Worm (Caenorhabditis elegans) whole organism, L1 larva: ENCODE results near the gene acr-2.

Experiments
- C16A3.4 ChIP-seq: fragments of 150-350 bp; optimal IDR thresholded peaks from 2 replicates; lab custom pipeline; 2014; ENCODE audit warnings: missing biosample characterization, missing genetic modification characterization
- alr-1 ChIP-seq: fragments of 200-800 bp; sonication (Bioruptor generic); optimal IDR thresholded peaks from 2 replicates; lab custom pipeline; 2018; ENCODE audit warnings: borderline replicate concordance, mild to moderate bottlenecking, missing genetic modification characterization, missing compliant biosample characterization
- blmp-1 ChIP-seq: fragments of 150-350 bp; optimal IDR thresholded peaks from 2 replicates; lab custom pipeline; 2014; ENCODE audit warnings: missing biosample characterization, missing genetic modification characterization
- ceh-63 ChIP-seq: fragments of 200-800 bp; sonication (Bioruptor generic); optimal IDR thresholded peaks from 2 replicates; lab custom pipeline; 2018; ENCODE audit warnings: mild to moderate bottlenecking, missing genetic modification characterization, missing compliant biosample characterization
- dpl-1 ChIP-seq, 3 experiments: fragments of 150-350 bp in 2 of 3; sonication (generic microtip) in 1 of 3; optimal IDR thresholded peaks; 2 replicates each; lab custom pipeline; 2014 to 2017; ENCODE audit warnings: missing biosample characterization in 3 of 3, missing genetic modification characterization in 3 of 3, missing genetic modification reagents in 3 of 3
- efl-1 ChIP-seq, 4 experiments: fragments of 150-350 bp; optimal IDR thresholded peaks in 3 of 4; peaks in 1 of 4; 1 replicate in 1 of 4; 2 replicates in 3 of 4; lab custom pipeline; 2014; ENCODE audit warnings: missing biosample characterization in 2 of 4, missing genetic modification characterization in 2 of 4, missing genetic modification reagents in 2 of 4
- egl-13 ChIP-seq: sonication (generic microtip); optimal IDR thresholded peaks from 2 replicates; lab custom pipeline; 2016; ENCODE audit warnings: missing genotype, missing genetic modification reagents, missing genetic modification characterization, missing compliant biosample characterization
- egl-27 ChIP-seq, 2 experiments: fragments of 150-350 bp in 1 of 2; sonication (generic microtip); optimal IDR thresholded peaks; 3 replicates each; lab custom pipeline; 2017 to 2018; ENCODE audit warnings: missing biosample characterization in 2 of 2, missing genetic modification characterization in 2 of 2, missing genetic modification reagents in 2 of 2
- elt-3 ChIP-seq, 6 experiments: fragments of 150-350 bp in 1 of 6; sonication (generic microtip); optimal IDR thresholded peaks; 2 replicates each; lab custom pipeline; 2017 to 2018; ENCODE audit warnings: missing biosample characterization in 6 of 6, missing genetic modification characterization in 6 of 6, inconsistent platforms in 1 of 6
- fkh-8 ChIP-seq: sonication (generic microtip); optimal IDR thresholded peaks from 2 replicates; lab custom pipeline; 2016; ENCODE audit warnings: mild to moderate bottlenecking, missing genetic modification characterization, missing compliant biosample characterization
- grh-1 ChIP-seq: fragments of 200-800 bp; sonication (Bioruptor generic); IDR thresholded peaks from 2 replicates; pipeline ENCODE4 v1.3.6; 2022; ENCODE audit warnings: missing genetic modification reagents, missing genetic modification characterization, missing compliant biosample characterization
- hlh-4 ChIP-seq: sonication (generic microtip); optimal IDR thresholded peaks from 2 replicates; lab custom pipeline; 2016; ENCODE audit warnings: mild to moderate bottlenecking, missing genetic modification characterization, missing compliant biosample characterization
- irx-1 ChIP-seq: sonication (generic microtip); optimal IDR thresholded peaks from 2 replicates; lab custom pipeline; 2016; ENCODE audit warnings: missing genetic modification characterization, missing compliant biosample characterization
- lin-13 ChIP-seq: fragments of 150-350 bp; optimal IDR thresholded peaks from 2 replicates; lab custom pipeline; 2014; ENCODE audit warnings: missing biosample characterization, missing genetic modification reagents, missing genetic modification characterization
- lin-14 ChIP-seq: fragments of 200-800 bp; sonication (Bioruptor generic); optimal IDR thresholded peaks from 2 replicates; lab custom pipeline; 2018; ENCODE audit warnings: mild to moderate bottlenecking, missing genetic modification characterization, moderate library complexity, missing compliant biosample characterization
- lin-35 ChIP-seq, 2 experiments: fragments of 150-350 bp; optimal IDR thresholded peaks; 2 replicates each; lab custom pipeline; 2014; ENCODE audit warnings: missing biosample characterization in 2 of 2, missing genetic modification characterization in 2 of 2, missing genetic modification reagents in 2 of 2
- lin-39 ChIP-seq: fragments of 150-350 bp; optimal IDR thresholded peaks from 2 replicates; lab custom pipeline; 2014; ENCODE audit warnings: missing biosample characterization, missing genetic modification reagents, missing genetic modification characterization
- lir-3 ChIP-seq: sonication (generic microtip); optimal IDR thresholded peaks from 2 replicates; lab custom pipeline; 2016; ENCODE audit warnings: mild to moderate bottlenecking, missing genetic modification characterization, moderate library complexity, missing compliant biosample characterization; ENCODE audit not compliant: poor library complexity
- lsy-2 ChIP-seq, 2 experiments: fragments of 150-350 bp; optimal IDR thresholded peaks; 2 replicates each; lab custom pipeline; 2014; ENCODE audit warnings: missing biosample characterization in 2 of 2, missing genetic modification characterization in 2 of 2
- mab-9 ChIP-seq: fragments of 200-800 bp; sonication (Bioruptor generic); IDR thresholded peaks from 2 replicates; pipeline ENCODE4 v1.3.6; 2022; ENCODE audit warnings: missing genetic modification reagents, missing genetic modification characterization, missing compliant biosample characterization
- mef-2 ChIP-seq: fragments of 150-350 bp; optimal IDR thresholded peaks from 2 replicates; lab custom pipeline; 2014; ENCODE audit warnings: missing biosample characterization, missing genetic modification characterization
- mep-1 ChIP-seq: fragments of 150-350 bp; optimal IDR thresholded peaks from 2 replicates; lab custom pipeline; 2014; ENCODE audit warnings: missing biosample characterization, missing genetic modification characterization
- nhr-11 ChIP-seq: fragments of 150-350 bp; optimal IDR thresholded peaks from 2 replicates; lab custom pipeline; 2014; ENCODE audit warnings: missing biosample characterization, missing genetic modification characterization
- nhr-12 ChIP-seq: sonication (generic microtip); optimal IDR thresholded peaks from 2 replicates; lab custom pipeline; 2017; ENCODE audit warnings: missing biosample characterization, missing genetic modification characterization
- nhr-19 ChIP-seq: fragments of 200-800 bp; sonication (Bioruptor generic); conservative IDR thresholded peaks from 2 replicates; pipeline ENCODE4 v1.3.6; 2022; ENCODE audit warnings: missing genetic modification characterization, missing compliant biosample characterization
- nhr-20 ChIP-seq: sonication (generic microtip); optimal IDR thresholded peaks from 2 replicates; lab custom pipeline; 2016; ENCODE audit warnings: mild to moderate bottlenecking, missing genetic modification characterization, missing compliant biosample characterization
- nhr-47 ChIP-seq: sonication (generic microtip); optimal IDR thresholded peaks from 2 replicates; lab custom pipeline; 2016; ENCODE audit warnings: mild to moderate bottlenecking, missing genetic modification characterization, moderate library complexity, missing compliant biosample characterization
- nhr-71 ChIP-seq: sonication (generic microtip); optimal IDR thresholded peaks from 2 replicates; lab custom pipeline; 2016; ENCODE audit warnings: mild to moderate bottlenecking, missing genetic modification characterization, moderate library complexity, missing compliant biosample characterization
- nhr-84 ChIP-seq: sonication (generic microtip); optimal IDR thresholded peaks from 2 replicates; lab custom pipeline; 2017; ENCODE audit warnings: missing biosample characterization, missing genetic modification characterization
- nhr-85 ChIP-seq: sonication (generic microtip); peaks from one replicate; lab custom pipeline; 2016; ENCODE audit warnings: missing genetic modification characterization, inconsistent platforms, missing compliant biosample characterization
- nhr-90 ChIP-seq: sonication (generic microtip); optimal IDR thresholded peaks from 2 replicates; lab custom pipeline; 2016; ENCODE audit warnings: mild to moderate bottlenecking, missing genetic modification characterization, missing compliant biosample characterization; ENCODE audit not compliant: poor library complexity
- rnt-1 ChIP-seq: sonication (generic microtip); optimal IDR thresholded peaks from 2 replicates; lab custom pipeline; 2016; ENCODE audit warnings: mild to moderate bottlenecking, missing genetic modification characterization, moderate library complexity, missing compliant biosample characterization
- skn-1 ChIP-seq: fragments of 150-350 bp; optimal IDR thresholded peaks from 2 replicates; lab custom pipeline; 2014; ENCODE audit warnings: missing biosample characterization, missing genetic modification characterization
- snu-23 ChIP-seq: sonication (generic microtip); optimal IDR thresholded peaks from 2 replicates; lab custom pipeline; 2016; ENCODE audit warnings: missing genetic modification characterization, missing compliant biosample characterization
- tbx-2 ChIP-seq: sonication (generic microtip); optimal IDR thresholded peaks from 2 replicates; lab custom pipeline; 2016; ENCODE audit warnings: missing genetic modification characterization, missing compliant biosample characterization
- unc-130 ChIP-seq: fragments of 150-350 bp; optimal IDR thresholded peaks from 2 replicates; lab custom pipeline; 2017; ENCODE audit warnings: missing biosample characterization, missing genetic modification characterization, inconsistent platforms
- vab-15 ChIP-seq: sonication (generic microtip); optimal IDR thresholded peaks from 2 replicates; lab custom pipeline; 2017; ENCODE audit warnings: missing genotype, mild to moderate bottlenecking, missing genetic modification characterization, missing compliant biosample characterization
- xbp-1 ChIP-seq: sonication (generic microtip); optimal IDR thresholded peaks from 2 replicates; lab custom pipeline; 2016; ENCODE audit warnings: missing genetic modification characterization, missing compliant biosample characterization
- ztf-4 ChIP-seq: fragments of 150-350 bp; optimal IDR thresholded peaks from 2 replicates; lab custom pipeline; 2014; ENCODE audit warnings: missing biosample characterization, missing genetic modification characterization

The acr-2 gene

DNA sequence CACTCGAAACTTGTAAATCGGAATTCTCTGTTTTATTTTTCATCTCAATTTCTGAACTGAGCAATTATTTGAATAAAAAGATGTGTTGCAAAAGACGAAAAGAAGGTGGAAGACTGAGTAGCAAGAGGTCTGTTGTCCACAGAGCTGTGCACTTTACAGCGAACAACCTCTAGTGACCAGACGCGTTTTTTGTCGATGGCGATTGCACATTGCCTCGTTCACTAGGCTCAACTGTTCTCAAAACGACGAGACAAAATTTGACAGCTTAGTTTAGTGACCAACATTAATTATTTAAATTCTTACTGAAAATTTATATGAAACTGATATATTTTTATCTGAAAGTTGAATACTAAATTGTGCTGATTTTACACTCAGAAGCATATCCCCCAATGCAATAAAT lies 30.9 kb downstream of the acr-2 start, which contains the start of gene R03E9.2:
Gene R03E9.2, minus strand, starts transcription at position 101 of the 400 bp plus-strand sequence.
- no peak for TF ChIP-seq efl-1 (optimal IDR thresholded peaks at IDR 0.05; lab: Kevin White, UChicago)
- no peak for TF ChIP-seq efl-1 (GFP tag; optimal IDR thresholded peaks at IDR 0.05 in 1 of 2; lab: Kevin White, UChicago)

DNA sequence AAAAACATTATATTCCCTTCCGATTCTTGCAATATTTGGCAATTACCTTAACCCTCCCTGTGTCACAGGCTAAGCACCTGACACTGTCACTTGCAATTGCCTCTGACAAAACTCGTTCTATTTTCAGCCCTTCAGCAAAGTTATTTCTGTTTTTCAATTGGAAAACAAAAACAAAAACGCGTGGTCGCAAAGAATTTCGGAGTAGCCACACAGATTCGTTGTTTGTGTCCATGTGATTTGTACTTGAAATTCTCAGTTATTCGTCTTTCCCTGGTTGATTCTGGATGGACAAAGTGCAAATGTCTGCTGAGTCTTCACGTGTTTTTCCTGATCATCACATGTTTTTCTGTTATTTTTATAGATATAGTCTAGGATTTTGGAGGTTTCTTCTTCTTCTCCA lies 33.1 kb downstream of the acr-2 start:
- no peak for TF ChIP-seq alr-1 (tag; lab: Kevin White, UChicago)
- TF ChIP-seq xbp-1 (tag; lab: Kevin White, UChicago): peak; percentile 39
- TF ChIP-seq efl-1 (optimal IDR thresholded peaks at IDR 0.05; lab: Kevin White, UChicago): no peak
- TF ChIP-seq efl-1 (GFP tag; optimal IDR thresholded peaks at IDR 0.05 in 1 of 2; lab: Kevin White, UChicago): no peak
- TF ChIP-seq ztf-4 (tag; lab: Kevin White, UChicago): peak; percentile 41
- TF ChIP-seq C16A3.4 (tag; lab: Kevin White, UChicago): peak; percentile 39
- peak; percentile 79 for TF ChIP-seq nhr-19 (GFP tag; lab: Robert Waterston, UW)
- peak; percentile 36 for TF ChIP-seq lir-3 (tag; lab: Kevin White, UChicago)
- TF ChIP-seq nhr-12: no peak
- TF ChIP-seq blmp-1 (tag; lab: Kevin White, UChicago): peak; percentile 16
- peak; percentile 65 for TF ChIP-seq nhr-84 (tag; lab: Kevin White, UChicago)
- peak; percentile 78 for TF ChIP-seq nhr-85 (tag; lab: Kevin White, UChicago)
- TF ChIP-seq lsy-2 (tag; optimal IDR thresholded peaks at IDR 0.05; lab: Kevin White, UChicago): peak; percentile 36 to 77
- peak; percentile 39; the same call in 1 of the 2 replicates for TF ChIP-seq grh-1 (GFP tag; lab: Robert Waterston, UW)
- no peak for TF ChIP-seq lin-39 (tag; lab: Kevin White, UChicago)
- TF ChIP-seq dpl-1 (GFP tag; optimal IDR thresholded peaks at IDR 0.05; lab: Kevin White, UChicago): peak in 1 of 3 experiments; percentile 29
- TF ChIP-seq mep-1 (tag; lab: Kevin White, UChicago): peak; percentile 61
- TF ChIP-seq nhr-90: peak; percentile 8
- TF ChIP-seq irx-1: peak; percentile 0
- peak; percentile 77 for TF ChIP-seq nhr-20 (tag; lab: Kevin White, UChicago)
- TF ChIP-seq tbx-2 (tag; lab: Kevin White, UChicago): peak; percentile 44
- peak; percentile 88 for TF ChIP-seq nhr-71
- TF ChIP-seq lin-13 (GFP tag; lab: Kevin White, UChicago): peak; percentile 29
- TF ChIP-seq vab-15 (tag; lab: Kevin White, UChicago): peak; percentile 69
- no peak for TF ChIP-seq egl-27 (tag; optimal IDR thresholded peaks at IDR 0.05; lab: Kevin White, UChicago)
- TF ChIP-seq rnt-1 (tag; lab: Kevin White, UChicago): peak; percentile 46
- TF ChIP-seq mef-2: peak; percentile 76
- TF ChIP-seq nhr-47: peak; percentile 39
- TF ChIP-seq mab-9 (GFP tag; lab: Robert Waterston, UW): no peak
- TF ChIP-seq skn-1 (tag; lab: Kevin White, UChicago): no peak
- peak in 2 of 6 experiments; percentile 16 to 63 for TF ChIP-seq elt-3 (tag; optimal IDR thresholded peaks at IDR 0.05; lab: Kevin White, UChicago)
- TF ChIP-seq egl-13 (tag; lab: Kevin White, UChicago): no peak
- peak; percentile 30 for TF ChIP-seq fkh-8 (tag; lab: Kevin White, UChicago)
- peak; percentile 59 for TF ChIP-seq snu-23
- peak; percentile 76 for TF ChIP-seq unc-130 (tag; lab: Kevin White, UChicago)
- no peak for TF ChIP-seq hlh-4 (tag; lab: Kevin White, UChicago)
- TF ChIP-seq nhr-11 (tag; lab: Kevin White, UChicago): peak; percentile 32
- no peak for TF ChIP-seq ceh-63 (GFP tag; lab: Kevin White, UChicago)
- TF ChIP-seq lin-14 (GFP tag; lab: Kevin White, UChicago): peak; percentile 80
- peak in 1 of 2 experiments; percentile 71 for TF ChIP-seq lin-35 (GFP tag; optimal IDR thresholded peaks at IDR 0.05; lab: Kevin White, UChicago)
